Worm (Caenorhabditis elegans): ENCODE data around the gene M04B2.2.

The M04B2.2 gene

ce11 chrIV:11498169-11498568, 29.7 kb upstream of the M04B2.2 start, which contains the start of gene sms-1:
Gene sms-1 (minus strand): TSS chrIV:11498174.
- TF ChIP-seq ceh-9 (tag; optimal IDR thresholded peaks at IDR 0.05) (no peak), nfya-1 (tag; optimal IDR thresholded peaks at IDR 0.05) (no peak), hlh-15 (tag; optimal IDR thresholded peaks at IDR 0.05) (no peak), ceh-14 (tag; optimal IDR thresholded peaks at IDR 0.05) (no peak), zip-5 (tag; optimal IDR thresholded peaks at IDR 0.05) (no peak), ets-4 (tag; optimal IDR thresholded peaks at IDR 0.05) (no peak), ceh-2 (tag; optimal IDR thresholded peaks at IDR 0.05) (no peak), hlh-30 (tag; optimal IDR thresholded peaks at IDR 0.05; ENCODE audit: insufficient read depth) (no peak), fkh-10 (GFP tag; optimal IDR thresholded peaks at IDR 0.05) (no peak), elt-2 (tag; optimal IDR thresholded peaks at IDR 0.05) (no peak), ttx-3 (tag; optimal IDR thresholded peaks at IDR 0.05) (no peak), C38D4.7 (GFP tag; optimal IDR thresholded peaks at IDR 0.05) (no peak), ceh-31 (tag; optimal IDR thresholded peaks at IDR 0.05) (no peak), pros-1 (tag; optimal IDR thresholded peaks at IDR 0.05) (no peak), ztf-16 (tag; optimal IDR thresholded peaks at IDR 0.05) (no peak), T23F11.4 (GFP tag; optimal IDR thresholded peaks at IDR 0.05) (no peak)

- TF ChIP-seq tbx-2 (tag; optimal IDR thresholded peaks at IDR 0.05) (no peak), madf-2 (tag; optimal IDR thresholded peaks at IDR 0.05) (no peak), rnt-1 (tag; optimal IDR thresholded peaks at IDR 0.05) (no peak), sdc-2 (tag; optimal IDR thresholded peaks at IDR 0.05) (no peak), Y22D7AL.16 (tag; optimal IDR thresholded peaks at IDR 0.05) (no peak), ama-1 (optimal IDR thresholded peaks at IDR 0.05) (no peak), ceh-2 (tag; optimal IDR thresholded peaks at IDR 0.05) (no peak), C08G9.2 (tag; optimal IDR thresholded peaks at IDR 0.05) (no peak), unc-42 (tag; optimal IDR thresholded peaks at IDR 0.05) (no peak)
Observed at ce11 chrIV:11500421-11500820, 27.4 kb upstream of the M04B2.2 start, which contains the start of gene H21P03.10. Gene H21P03.10 (plus strand): TSS chrIV:11500721.

ce11 chrIV:11503654-11504053, 24.2 kb upstream of the M04B2.2 start:
- no peak for TF ChIP-seq Y22D7AL.16 (tag; optimal IDR thresholded peaks at IDR 0.05)
- TF ChIP-seq nhr-11 (tag; optimal IDR thresholded peaks at IDR 0.05) = no peak
- TF ChIP-seq rnt-1 (tag; optimal IDR thresholded peaks at IDR 0.05) = no peak
- no peak for TF ChIP-seq ceh-48 (tag; optimal IDR thresholded peaks at IDR 0.05)
- no peak for TF ChIP-seq sox-2 (GFP tag; IDR thresholded peaks at IDR 0.05)
- TF ChIP-seq tbx-7 (tag; optimal IDR thresholded peaks at IDR 0.05) = no peak
- TF ChIP-seq zip-5 (tag; optimal IDR thresholded peaks at IDR 0.05) = no peak
- TF ChIP-seq ceh-9 (tag; optimal IDR thresholded peaks at IDR 0.05) = no peak
- no peak for TF ChIP-seq nfya-1 (tag; optimal IDR thresholded peaks at IDR 0.05)
- no peak for TF ChIP-seq unc-3 (GFP tag; conservative IDR thresholded peaks at IDR 0.05)
- TF ChIP-seq unc-3 (tag; optimal IDR thresholded peaks at IDR 0.05) = no peak
- no peak for TF ChIP-seq ceh-34 (tag; optimal IDR thresholded peaks at IDR 0.05)
- no peak for TF ChIP-seq K02D7.2 (tag; optimal IDR thresholded peaks at IDR 0.05)
- no peak for TF ChIP-seq ceh-45 (GFP tag; IDR thresholded peaks at IDR 0.05)
- no peak for TF ChIP-seq ceh-6 (GFP tag; optimal IDR thresholded peaks at IDR 0.05)
- no peak for TF ChIP-seq dve-1 (tag; optimal IDR thresholded peaks at IDR 0.05)
- TF ChIP-seq ttx-3 (tag; optimal IDR thresholded peaks at IDR 0.05) = no peak
- TF ChIP-seq tbx-2 (tag; optimal IDR thresholded peaks at IDR 0.05) = no peak

ce11 chrIV:11504416-11504815, 23.4 kb upstream of the M04B2.2 start, which contains the start of gene twk-25:
Gene twk-25 (plus strand): TSS chrIV:11504716.
- TF ChIP-seq ceh-45 (GFP tag; IDR thresholded peaks at IDR 0.05) (no peak), ceh-18 (tag; optimal IDR thresholded peaks at IDR 0.05) (no peak), lim-6 (tag; optimal IDR thresholded peaks at IDR 0.05) (no peak), ceh-6 (GFP tag; optimal IDR thresholded peaks at IDR 0.05) (no peak), lin-11 (tag; optimal IDR thresholded peaks at IDR 0.05) (no peak)

All from whole organism, late embryonic.